Worm (Caenorhabditis elegans): ENCODE data around the gene Y57G11C.43.

DNA sequence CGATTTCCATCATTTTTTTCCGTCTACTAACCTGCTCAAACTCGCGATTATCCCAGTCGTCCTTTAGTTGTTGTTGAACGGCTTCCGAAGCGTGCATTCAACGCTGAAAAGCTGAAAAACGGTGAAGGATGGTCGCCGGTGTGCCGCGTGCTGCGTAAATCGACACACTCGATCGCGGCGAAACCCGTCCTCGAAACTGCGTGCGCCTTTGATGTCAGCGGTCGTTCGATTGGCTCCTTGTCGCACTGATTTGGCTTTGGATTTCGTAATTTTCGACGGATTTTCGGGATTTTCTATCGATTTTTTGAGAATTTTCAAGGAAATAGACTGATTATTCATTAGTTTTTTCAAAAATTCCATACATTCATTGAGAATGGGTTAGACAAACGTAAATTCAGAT is 28.1 kb downstream of the Y57G11C.43 start, which contains the start of the genes Y57G11C.1147 and nuo-3:
- TF ChIP-seq med-1 (GFP tag; optimal IDR thresholded peaks at IDR 0.05; ENCODE audit: insufficient read depth) = no peak
- no peak for TF ChIP-seq ztf-23 (GFP tag; IDR thresholded peaks at IDR 0.05)
- no peak for TF ChIP-seq ref-1 (GFP tag; conservative IDR thresholded peaks at IDR 0.05)
